Worm (Caenorhabditis elegans) whole organism, L4 larva: ENCODE measurements around the gene irld-49.

Experiments
- F26F4.8 ChIP-seq: fragments of 200-800 bp; sonication (Bioruptor generic); conservative IDR thresholded peaks from 2 replicates; pipeline ENCODE4 v1.3.6; 2022; ENCODE audit warnings: missing genetic modification characterization, missing compliant biosample characterization
- F37D6.2 ChIP-seq: sonication (generic microtip); optimal IDR thresholded peaks from 2 replicates; lab custom pipeline; 2016; ENCODE audit warnings: mild to moderate bottlenecking, missing genetic modification characterization, missing compliant biosample characterization
- Y48G9A.11 ChIP-seq: fragments of 200-800 bp; sonication (Bioruptor generic); IDR thresholded peaks from 2 replicates; pipeline ENCODE4 v1.3.6; 2022; ENCODE audit warnings: missing genetic modification reagents, missing genetic modification characterization, missing compliant biosample characterization
- Y5F2A.4 ChIP-seq: fragments of 200-800 bp; sonication (Bioruptor generic); optimal IDR thresholded peaks from 2 replicates; lab custom pipeline; 2018; ENCODE audit warnings: mild to moderate bottlenecking, missing genetic modification characterization, missing compliant biosample characterization
- aha-1 ChIP-seq: fragments of 150-350 bp; peaks from one replicate; lab custom pipeline; 2014; ENCODE audit warnings: missing biosample characterization, missing genetic modification characterization
- aly-2 ChIP-seq: sonication (generic microtip); optimal IDR thresholded peaks from 2 replicates; lab custom pipeline; 2018; ENCODE audit warnings: missing biosample characterization, missing genetic modification characterization
- ama-1 ChIP-seq: fragments of 150-350 bp; optimal IDR thresholded peaks from 2 replicates; lab custom pipeline; 2014; ENCODE audit warnings: inconsistent platforms, mixed read lengths
- arid-1 ChIP-seq: fragments of 200-800 bp; sonication (Bioruptor generic); conservative IDR thresholded peaks from 2 replicates; pipeline ENCODE4 v1.3.6; 2022; ENCODE audit warnings: missing genetic modification reagents, missing genetic modification characterization, missing compliant biosample characterization
- attf-4 ChIP-seq: sonication (generic microtip); optimal IDR thresholded peaks from 3 replicates; lab custom pipeline; 2017; ENCODE audit warnings: missing biosample characterization, missing genetic modification characterization
- ceh-20 ChIP-seq: fragments of 200-800 bp; sonication (Bioruptor generic); IDR thresholded peaks from 2 replicates; pipeline ENCODE4 v1.3.6; 2022; ENCODE audit warnings: missing genetic modification reagents, missing genetic modification characterization, missing compliant biosample characterization
- ceh-32 ChIP-seq: sonication (generic microtip); optimal IDR thresholded peaks from 2 replicates; lab custom pipeline; 2016; ENCODE audit warnings: mild to moderate bottlenecking, missing genetic modification characterization, missing compliant biosample characterization; ENCODE audit not compliant: poor library complexity
- ceh-44 ChIP-seq: fragments of 200-800 bp; sonication (Bioruptor generic); IDR thresholded peaks from 2 replicates; pipeline ENCODE4 v1.3.6; 2022; ENCODE audit warnings: missing genetic modification reagents, missing genetic modification characterization, missing compliant biosample characterization
- ceh-82 ChIP-seq: sonication (generic microtip); optimal IDR thresholded peaks from 2 replicates; lab custom pipeline; 2017; ENCODE audit warnings: missing biosample characterization, missing genetic modification characterization
- daf-16 ChIP-seq, 3 experiments: sonication (generic microtip); optimal IDR thresholded peaks; 2 replicates each; lab custom pipeline; 2016 to 2017; ENCODE audit warnings: missing genetic modification characterization in 3 of 3, missing genetic modification reagents in 3 of 3, mild to moderate bottlenecking in 2 of 3, missing compliant biosample characterization in 2 of 3, missing biosample characterization in 1 of 3, moderate library complexity in 1 of 3
- daf-8 ChIP-seq: fragments of 200-800 bp; sonication (Bioruptor generic); IDR thresholded peaks from 2 replicates; pipeline ENCODE4 v1.3.6; 2022; ENCODE audit warnings: missing genetic modification characterization, missing compliant biosample characterization
- dmd-6 ChIP-seq: fragments of 200-800 bp; sonication (Bioruptor generic); IDR thresholded peaks from 2 replicates; pipeline ENCODE4 v1.3.6; 2022; ENCODE audit warnings: missing genetic modification reagents, missing genetic modification characterization, missing compliant biosample characterization
- dmd-8 ChIP-seq: fragments of 200-800 bp; sonication (Bioruptor generic); IDR thresholded peaks from 2 replicates; pipeline ENCODE4 v1.3.6; 2022; ENCODE audit warnings: missing genetic modification characterization, missing compliant biosample characterization
- dmd-9 ChIP-seq: fragments of 200-800 bp; sonication (Bioruptor generic); IDR thresholded peaks from 2 replicates; pipeline ENCODE4 v1.3.6; 2022; ENCODE audit warnings: missing genetic modification reagents, missing genetic modification characterization, missing compliant biosample characterization
- dpl-1 ChIP-seq: fragments of 150-350 bp; optimal IDR thresholded peaks from 2 replicates; lab custom pipeline; 2014; ENCODE audit warnings: missing biosample characterization, missing genetic modification reagents, missing genetic modification characterization
- dve-1 ChIP-seq: sonication (generic microtip); optimal IDR thresholded peaks from 2 replicates; lab custom pipeline; 2017; ENCODE audit warnings: antibody characterized with exemption, mild to moderate bottlenecking, missing genetic modification characterization, missing compliant biosample characterization; ENCODE audit not compliant: insufficient read depth
- fkh-10 ChIP-seq: fragments of 150-350 bp; optimal IDR thresholded peaks from 2 replicates; lab custom pipeline; 2014; ENCODE audit warnings: missing biosample characterization, missing genetic modification reagents, missing genetic modification characterization
- gei-8 ChIP-seq: fragments of 200-800 bp; sonication (Bioruptor generic); optimal IDR thresholded peaks from 2 replicates; lab custom pipeline; 2018; ENCODE audit warnings: mild to moderate bottlenecking, missing genetic modification characterization, missing compliant biosample characterization
- hlh-11 ChIP-seq: fragments of 200-800 bp; sonication (Bioruptor generic); optimal IDR thresholded peaks from 2 replicates; lab custom pipeline; 2018; ENCODE audit warnings: mild to moderate bottlenecking, missing genetic modification characterization, missing compliant biosample characterization
- hlh-30 ChIP-seq: sonication (generic microtip); optimal IDR thresholded peaks from 2 replicates; lab custom pipeline; 2017; ENCODE audit warnings: antibody characterized with exemption, mild to moderate bottlenecking, missing genetic modification characterization, missing compliant biosample characterization; ENCODE audit not compliant: insufficient read depth
- hmg-1.1 ChIP-seq: fragments of 200-800 bp; sonication (Bioruptor generic); IDR thresholded peaks from 2 replicates; pipeline ENCODE4 v1.3.6; 2022; ENCODE audit warnings: missing genetic modification reagents, missing genetic modification characterization, missing compliant biosample characterization
- jun-1 ChIP-seq: fragments of 150-350 bp; optimal IDR thresholded peaks from 2 replicates; lab custom pipeline; 2014; ENCODE audit warnings: missing biosample characterization, missing genetic modification reagents, missing genetic modification characterization
- lin-38 ChIP-seq: fragments of 200-800 bp; sonication (Bioruptor generic); IDR thresholded peaks from 2 replicates; pipeline ENCODE4 v1.3.6; 2022; ENCODE audit warnings: missing genetic modification reagents, missing genetic modification characterization, missing compliant biosample characterization
- lin-39 ChIP-seq: fragments of 150-350 bp; optimal IDR thresholded peaks from 2 replicates; lab custom pipeline; 2014; ENCODE audit warnings: missing biosample characterization, missing genetic modification reagents, missing genetic modification characterization
- lsy-2 ChIP-seq, 2 experiments: fragments of 150-350 bp in 1 of 2; sonication (generic microtip) in 1 of 2; optimal IDR thresholded peaks; 2 replicates each; lab custom pipeline; 2014 to 2017; ENCODE audit warnings: missing biosample characterization in 2 of 2, missing genetic modification characterization in 2 of 2
- mdl-1 ChIP-seq, 2 experiments: fragments of 150-350 bp in 1 of 2; sonication (generic microtip) in 1 of 2; optimal IDR thresholded peaks; 2 replicates each; lab custom pipeline; 2014 to 2017; ENCODE audit warnings: missing biosample characterization in 2 of 2, missing genetic modification characterization in 2 of 2
- mdt-29 ChIP-seq: fragments of 200-800 bp; sonication (Bioruptor generic); IDR thresholded peaks from 2 replicates; pipeline ENCODE4 v1.3.6; 2022; ENCODE audit warnings: missing genetic modification reagents, missing genetic modification characterization, missing compliant biosample characterization
- mep-1 ChIP-seq: fragments of 150-350 bp; sonication (generic microtip); optimal IDR thresholded peaks from 3 replicates; lab custom pipeline; 2014; ENCODE audit warnings: missing biosample characterization, missing genetic modification characterization
- mxl-2 ChIP-seq: fragments of 200-800 bp; sonication (Bioruptor generic); conservative IDR thresholded peaks from 2 replicates; pipeline ENCODE4 v1.3.6; 2022; ENCODE audit warnings: missing genetic modification reagents, missing genetic modification characterization, missing compliant biosample characterization
- nhr-10 ChIP-seq: fragments of 150-350 bp; optimal IDR thresholded peaks from 2 replicates; lab custom pipeline; 2014; ENCODE audit warnings: missing biosample characterization, missing genetic modification characterization
- nhr-102 ChIP-seq: sonication (generic microtip); optimal IDR thresholded peaks from 2 replicates; lab custom pipeline; 2016; ENCODE audit warnings: mild to moderate bottlenecking, missing genetic modification characterization, moderate library complexity, missing compliant biosample characterization
- nhr-25 ChIP-seq: sonication (generic microtip); optimal IDR thresholded peaks from 2 replicates; lab custom pipeline; 2017; ENCODE audit warnings: missing genetic modification characterization, mild to moderate bottlenecking, missing compliant biosample characterization, antibody characterized with exemption, moderate library complexity, borderline replicate concordance; ENCODE audit not compliant: insufficient read depth
- nhr-28 ChIP-seq: fragments of 150-350 bp; optimal IDR thresholded peaks from 2 replicates; lab custom pipeline; 2014; ENCODE audit warnings: missing biosample characterization, missing genetic modification characterization
- nhr-42 ChIP-seq: fragments of 200-800 bp; sonication (Bioruptor generic); IDR thresholded peaks from 2 replicates; pipeline ENCODE4 v1.3.6; 2022; ENCODE audit warnings: missing genetic modification characterization, missing compliant biosample characterization
- saeg-2 ChIP-seq: fragments of 200-800 bp; sonication (Bioruptor generic); IDR thresholded peaks from 2 replicates; pipeline ENCODE4 v1.3.6; 2022; ENCODE audit warnings: missing genetic modification reagents, missing genetic modification characterization, missing compliant biosample characterization
- set-16 ChIP-seq: fragments of 200-800 bp; sonication (Bioruptor generic); IDR thresholded peaks from 2 replicates; pipeline ENCODE4 v1.3.6; 2022; ENCODE audit warnings: missing genetic modification reagents, missing genetic modification characterization, missing compliant biosample characterization
- skn-1 ChIP-seq: fragments of 150-350 bp; optimal IDR thresholded peaks from 2 replicates; lab custom pipeline; 2014; ENCODE audit warnings: missing biosample characterization, missing genetic modification characterization
- tag-97 ChIP-seq: fragments of 200-800 bp; sonication (Bioruptor generic); IDR thresholded peaks from 2 replicates; pipeline ENCODE4 v1.3.6; 2022; ENCODE audit warnings: missing genetic modification characterization, missing compliant biosample characterization
- unc-130 ChIP-seq: sonication (generic microtip); optimal IDR thresholded peaks from 2 replicates; lab custom pipeline; 2016; ENCODE audit warnings: missing genetic modification reagents, missing genetic modification characterization, missing compliant biosample characterization
- unc-39 ChIP-seq: sonication (generic microtip); optimal IDR thresholded peaks from 2 replicates; lab custom pipeline; 2017; ENCODE audit warnings: missing biosample characterization, missing genetic modification characterization
- zag-1 ChIP-seq: fragments of 150-350 bp; optimal IDR thresholded peaks from 2 replicates; lab custom pipeline; 2014; ENCODE audit warnings: missing biosample characterization, missing genetic modification characterization
- zfp-3 ChIP-seq: fragments of 200-800 bp; sonication (Bioruptor generic); conservative IDR thresholded peaks from 2 replicates; pipeline ENCODE4 v1.3.6; 2022; ENCODE audit warnings: missing genetic modification reagents, missing genetic modification characterization, missing compliant biosample characterization
- ztf-11 ChIP-seq: fragments of 150-350 bp; optimal IDR thresholded peaks from 2 replicates; lab custom pipeline; 2014; ENCODE audit warnings: missing biosample characterization, missing genetic modification characterization

irld-49 gene

ce11 chrII:2920817-2921458 lies 23.0 kb upstream of the irld-49 start (continued):
- TF ChIP-seq F26F4.8: no peak
- 0 out of 2 replicates have a peak, but pooled peaks have one; percentile 6 for TF ChIP-seq zfp-3
- peak; percentile 79 for TF ChIP-seq hmg-1.1 (GFP tag; lab: Robert Waterston, UW)
- TF ChIP-seq lin-39 (tag; lab: Kevin White, UChicago): no peak
- peak; percentile 26 for TF ChIP-seq aha-1 (tag; lab: Kevin White, UChicago)
- TF ChIP-seq dmd-6 (GFP tag; lab: Robert Waterston, UW): peak; percentile 49
- TF ChIP-seq mdl-1 (tag; optimal IDR thresholded peaks at IDR 0.05; lab: Kevin White, UChicago): peak; percentile 76 to 91
- peak; percentile 16 for TF ChIP-seq dpl-1 (GFP tag; lab: Kevin White, UChicago)
- TF ChIP-seq lsy-2 (tag; optimal IDR thresholded peaks at IDR 0.05; lab: Kevin White, UChicago): peak in 1 of 2 experiments; percentile 55
- TF ChIP-seq hlh-30: peak; percentile 97
- TF ChIP-seq nhr-28 (tag; lab: Kevin White, UChicago): peak; percentile 14
- TF ChIP-seq hlh-11 (tag; lab: Kevin White, UChicago): peak; percentile 95
- no peak for TF ChIP-seq gei-8 (GFP tag; lab: Kevin White, UChicago)
- TF ChIP-seq mdt-29 (GFP tag; lab: Robert Waterston, UW): peak; percentile 83
- TF ChIP-seq ama-1 (lab: Kevin White, UChicago): peak; percentile 45
- no peak for TF ChIP-seq jun-1
- peak; percentile 49 for TF ChIP-seq mep-1 (tag; lab: Kevin White, UChicago)
- no peak for TF ChIP-seq attf-4
- peak; percentile 28 for TF ChIP-seq fkh-10 (GFP tag; lab: Kevin White, UChicago)
- no peak for TF ChIP-seq skn-1 (tag; lab: Kevin White, UChicago)
- no peak for TF ChIP-seq ztf-11 (tag; lab: Kevin White, UChicago)
- peak; percentile 70 for TF ChIP-seq lin-38 (GFP tag; lab: Robert Waterston, UW)
- TF ChIP-seq zag-1 (tag; lab: Kevin White, UChicago): no peak

ce11 chrII:2921860-2922259 lies 22.1 kb upstream of the irld-49 start:
- TF ChIP-seq set-16 (peak; percentile 66), unc-39 (no peak)

- TF ChIP-seq gei-8 (GFP tag; lab: Kevin White, UChicago): no peak
- no peak for TF ChIP-seq aly-2 (tag; lab: Kevin White, UChicago)
- no peak for TF ChIP-seq dmd-9 (GFP tag; lab: Robert Waterston, UW)
- TF ChIP-seq mxl-2 (GFP tag; lab: Robert Waterston, UW): no peak
- TF ChIP-seq tag-97 (GFP tag; lab: Robert Waterston, UW): no peak
- no peak for TF ChIP-seq nhr-10 (tag; lab: Kevin White, UChicago)
- TF ChIP-seq lin-39 (tag; lab: Kevin White, UChicago): no peak
- no peak for TF ChIP-seq unc-130 (GFP tag; lab: Kevin White, UChicago)
- TF ChIP-seq arid-1 (GFP tag; lab: Robert Waterston, UW): no peak
- TF ChIP-seq nhr-25: no peak
- no peak for TF ChIP-seq saeg-2 (GFP tag; lab: Robert Waterston, UW)
- no peak for TF ChIP-seq aha-1 (tag; lab: Kevin White, UChicago)
- TF ChIP-seq nhr-42 (GFP tag; lab: Robert Waterston, UW): no peak
- no peak for TF ChIP-seq ceh-44 (GFP tag; lab: Robert Waterston, UW)
- no peak for TF ChIP-seq F37D6.2
- TF ChIP-seq Y5F2A.4 (GFP tag; lab: Kevin White, UChicago): no peak
- no peak for TF ChIP-seq F26F4.8
- TF ChIP-seq daf-8 (GFP tag; lab: Robert Waterston, UW): no peak
- no peak for TF ChIP-seq ceh-32
- no peak for TF ChIP-seq daf-16 (GFP tag; optimal IDR thresholded peaks at IDR 0.05; lab: Kevin White, UChicago)
- peak; percentile 33 for TF ChIP-seq daf-16 (tag; optimal IDR thresholded peaks at IDR 0.05; lab: Kevin White, UChicago)
- no peak for TF ChIP-seq Y48G9A.11 (GFP tag; lab: Robert Waterston, UW)
- peak; percentile 57 for TF ChIP-seq dve-1 (tag; lab: Kevin White, UChicago)
- TF ChIP-seq dmd-8 (GFP tag; lab: Robert Waterston, UW): no peak
- no peak for TF ChIP-seq skn-1 (tag; lab: Kevin White, UChicago)
- no peak for TF ChIP-seq fkh-10 (GFP tag; lab: Kevin White, UChicago)
- TF ChIP-seq ceh-82 (tag; lab: Kevin White, UChicago): no peak
- TF ChIP-seq dmd-6 (GFP tag; lab: Robert Waterston, UW): peak; percentile 41
- TF ChIP-seq lin-38 (GFP tag; lab: Robert Waterston, UW): no peak
- no peak for TF ChIP-seq ceh-20 (GFP tag; lab: Robert Waterston, UW)
- TF ChIP-seq nhr-102 (tag; lab: Kevin White, UChicago): no peak
Measured at ce11 chrII:2922359-2922758, 21.6 kb upstream of the irld-49 start.
